Worm (Caenorhabditis elegans) whole organism, L2 larva: ENCODE data around the gene C25E10.11.

ENCODE experiments used
- C34F6.9 ChIP-seq: fragments of 150-350 bp; optimal IDR thresholded peaks from 2 replicates; lab custom pipeline; 2014; ENCODE audit warnings: missing biosample characterization, missing genetic modification characterization
- R02D3.7 ChIP-seq: fragments of 150-350 bp; optimal IDR thresholded peaks from 2 replicates; lab custom pipeline; 2014; ENCODE audit warnings: missing biosample characterization, missing genetic modification characterization
- ZK546.5 ChIP-seq: sonication (generic microtip); optimal IDR thresholded peaks from 2 replicates; lab custom pipeline; 2017; ENCODE audit warnings: missing biosample characterization, missing genetic modification characterization
- alr-1 ChIP-seq: fragments of 150-350 bp; optimal IDR thresholded peaks from 2 replicates; lab custom pipeline; 2014; ENCODE audit warnings: missing biosample characterization, missing genetic modification characterization
- ama-1 ChIP-seq: fragments of 150-350 bp; optimal IDR thresholded peaks from 2 replicates; lab custom pipeline; 2018; ENCODE audit warnings: inconsistent platforms
- blmp-1 ChIP-seq: sonication (generic microtip); optimal IDR thresholded peaks from 2 replicates; lab custom pipeline; 2017; ENCODE audit warnings: missing genetic modification characterization, mild to moderate bottlenecking, missing compliant biosample characterization, antibody characterized with exemption, moderate library complexity; ENCODE audit not compliant: insufficient read depth
- ceh-16 ChIP-seq: fragments of 150-350 bp; optimal IDR thresholded peaks from 2 replicates; lab custom pipeline; 2014; ENCODE audit warnings: missing biosample characterization, missing genetic modification characterization
- ceh-82 ChIP-seq: fragments of 150-350 bp; optimal IDR thresholded peaks from 2 replicates; lab custom pipeline; 2014; ENCODE audit warnings: missing biosample characterization, missing genetic modification characterization
- crh-2 ChIP-seq: sonication (generic microtip); optimal IDR thresholded peaks from 2 replicates; lab custom pipeline; 2017; ENCODE audit warnings: missing biosample characterization, missing genetic modification characterization
- egl-27 ChIP-seq: sonication (generic microtip); optimal IDR thresholded peaks from 3 replicates; lab custom pipeline; 2017; ENCODE audit warnings: missing biosample characterization, missing genetic modification reagents, missing genetic modification characterization
- elt-1 ChIP-seq: fragments of 150-350 bp; optimal IDR thresholded peaks from 2 replicates; lab custom pipeline; 2014; ENCODE audit warnings: missing biosample characterization, missing genetic modification characterization
- elt-3 ChIP-seq: sonication (generic microtip); optimal IDR thresholded peaks from 2 replicates; lab custom pipeline; 2017; ENCODE audit warnings: missing biosample characterization, missing genetic modification characterization
- fos-1 ChIP-seq: fragments of 150-350 bp; optimal IDR thresholded peaks from 2 replicates; lab custom pipeline; 2014; ENCODE audit warnings: missing biosample characterization, missing genetic modification characterization
- lin-11 ChIP-seq: fragments of 150-350 bp; sonication (generic microtip); optimal IDR thresholded peaks from 2 replicates; lab custom pipeline; 2014; ENCODE audit warnings: missing biosample characterization, missing genetic modification characterization, inconsistent platforms, mixed read lengths
- lin-13 ChIP-seq: fragments of 150-350 bp; optimal IDR thresholded peaks from 2 replicates; lab custom pipeline; 2014; ENCODE audit warnings: missing biosample characterization, missing genetic modification reagents, missing genetic modification characterization
- lin-39 ChIP-seq: fragments of 150-350 bp; optimal IDR thresholded peaks from 2 replicates; lab custom pipeline; 2014; ENCODE audit warnings: missing biosample characterization, missing genetic modification reagents, missing genetic modification characterization
- mab-5 ChIP-seq: fragments of 150-350 bp; optimal IDR thresholded peaks from 2 replicates; lab custom pipeline; 2014; ENCODE audit warnings: missing biosample characterization, missing genetic modification characterization
- mbf-1 ChIP-seq: sonication (generic microtip); optimal IDR thresholded peaks from 2 replicates; lab custom pipeline; 2017; ENCODE audit warnings: missing biosample characterization, missing genetic modification characterization
- mdl-1 ChIP-seq, 2 experiments: fragments of 150-350 bp in 1 of 2; sonication (generic microtip) in 1 of 2; optimal IDR thresholded peaks; 2 replicates each; lab custom pipeline; 2017; ENCODE audit warnings: missing biosample characterization in 2 of 2, missing genetic modification characterization in 2 of 2
- nhr-10 ChIP-seq: sonication (generic microtip); optimal IDR thresholded peaks from 2 replicates; lab custom pipeline; 2017; ENCODE audit warnings: missing biosample characterization, missing genetic modification characterization
- nhr-11 ChIP-seq: fragments of 150-350 bp; optimal IDR thresholded peaks from 2 replicates; lab custom pipeline; 2014; ENCODE audit warnings: missing biosample characterization, missing genetic modification characterization
- nhr-12 ChIP-seq: fragments of 150-350 bp; optimal IDR thresholded peaks from 2 replicates; lab custom pipeline; 2014; ENCODE audit warnings: missing biosample characterization, missing genetic modification characterization
- nhr-129 ChIP-seq: fragments of 150-350 bp; optimal IDR thresholded peaks from 2 replicates; lab custom pipeline; 2014; ENCODE audit warnings: missing biosample characterization, missing genetic modification characterization
- nhr-23 ChIP-seq: fragments of 150-350 bp; optimal IDR thresholded peaks from 2 replicates; lab custom pipeline; 2014; ENCODE audit warnings: missing biosample characterization, missing genetic modification reagents, missing genetic modification characterization
- nhr-25 ChIP-seq: fragments of 150-350 bp; sonication (generic microtip); optimal IDR thresholded peaks from 3 replicates; lab custom pipeline; 2014; ENCODE audit warnings: missing biosample characterization, missing genetic modification characterization
- nhr-6 ChIP-seq: fragments of 150-350 bp; optimal IDR thresholded peaks from 2 replicates; lab custom pipeline; 2014; ENCODE audit warnings: missing biosample characterization, missing genetic modification characterization
- nhr-77 ChIP-seq: fragments of 150-350 bp; optimal IDR thresholded peaks from 2 replicates; lab custom pipeline; 2014; ENCODE audit warnings: missing biosample characterization, missing genetic modification characterization
- skn-1 ChIP-seq: sonication (generic microtip); optimal IDR thresholded peaks from 2 replicates; lab custom pipeline; 2017; ENCODE audit warnings: missing biosample characterization, missing genetic modification characterization
- sma-3 ChIP-seq: sonication (generic microtip); optimal IDR thresholded peaks from 2 replicates; lab custom pipeline; 2016; ENCODE audit warnings: missing genetic modification reagents, missing genetic modification characterization, missing compliant biosample characterization
- sma-9 ChIP-seq, 2 experiments: fragments of 150-350 bp in 1 of 2; sonication (generic microtip) in 1 of 2; optimal IDR thresholded peaks; 2 replicates each; lab custom pipeline; 2014 to 2016; ENCODE audit warnings: missing genetic modification characterization in 2 of 2, mild to moderate bottlenecking in 1 of 2, missing biosample characterization in 1 of 2, missing compliant biosample characterization in 1 of 2, missing genetic modification reagents in 1 of 2, moderate library complexity in 1 of 2
- unc-39 ChIP-seq: fragments of 150-350 bp; optimal IDR thresholded peaks from 2 replicates; lab custom pipeline; 2014; ENCODE audit warnings: missing biosample characterization, missing genetic modification characterization
- ztf-1 ChIP-seq: fragments of 200-800 bp; sonication (Bioruptor generic); conservative IDR thresholded peaks from 2 replicates; pipeline ENCODE4 v1.3.6; 2022; ENCODE audit warnings: missing genetic modification characterization, missing compliant biosample characterization
- ztf-11 ChIP-seq: sonication (generic microtip); optimal IDR thresholded peaks from 2 replicates; lab custom pipeline; 2017; ENCODE audit warnings: missing biosample characterization, missing genetic modification characterization
- ztf-4 ChIP-seq: fragments of 150-350 bp; optimal IDR thresholded peaks from 2 replicates; lab custom pipeline; 2014; ENCODE audit warnings: missing biosample characterization, missing genetic modification characterization

The C25E10.11 gene

ce11 chrV:9024713-9025112, 33.8 kb downstream of the C25E10.11 start, which contains the start of gene bus-1:
Gene bus-1, minus strand, starts transcription at chrV:9024813.
- TF ChIP-seq elt-1 (tag; lab: Kevin White, UChicago) (no peak), nhr-129 (tag; lab: Kevin White, UChicago) (no peak), ama-1 (lab: Kevin White, UChicago) (no peak), mdl-1 (tag; optimal IDR thresholded peaks at IDR 0.05; lab: Kevin White, UChicago) (no peak), C34F6.9 (tag; lab: Kevin White, UChicago) (no peak), ztf-11 (tag; lab: Kevin White, UChicago) (no peak), lin-39 (tag; lab: Kevin White, UChicago) (no peak), fos-1 (no peak), sma-3 (no peak), lin-13 (no peak), ZK546.5 (tag; lab: Kevin White, UChicago) (no peak), egl-27 (tag; lab: Kevin White, UChicago) (no peak)

- TF ChIP-seq blmp-1 (tag; lab: Kevin White, UChicago) = no peak
- TF ChIP-seq skn-1 (tag; lab: Kevin White, UChicago) = no peak
- TF ChIP-seq nhr-10 (tag; lab: Kevin White, UChicago) = no peak
- TF ChIP-seq nhr-77 = no peak
- no peak for TF ChIP-seq mbf-1
- TF ChIP-seq egl-27 (tag; lab: Kevin White, UChicago) = no peak
- no peak for TF ChIP-seq ZK546.5 (tag; lab: Kevin White, UChicago)
- TF ChIP-seq sma-9 (GFP tag; optimal IDR thresholded peaks at IDR 0.05; lab: Kevin White, UChicago) = no peak
- no peak for TF ChIP-seq sma-9 (tag; optimal IDR thresholded peaks at IDR 0.05; lab: Kevin White, UChicago)
- TF ChIP-seq R02D3.7 (tag; lab: Kevin White, UChicago) = no peak
- TF ChIP-seq unc-39 (tag; lab: Kevin White, UChicago) = no peak
- TF ChIP-seq ztf-4 = no peak
- TF ChIP-seq nhr-129 (tag; lab: Kevin White, UChicago) = no peak
- TF ChIP-seq lin-13 = no peak
- TF ChIP-seq, all 48 proteins: peak for 0
These were observed 36.4 kb downstream of the C25E10.11 start, which contains the start of gene oac-41 for ce11 chrV:9022078-9022477. Gene oac-41, minus strand, starts transcription at chrV:9022178.

- TF ChIP-seq nhr-77 = no peak
- TF ChIP-seq, all 48 proteins: peak for 0
These were observed 39.7 kb downstream of the C25E10.11 start for ce11 chrV:9018871-9019270.

- TF ChIP-seq lin-11 (no peak), nhr-12 (tag; lab: Kevin White, UChicago) (no peak), sma-9 (GFP tag; optimal IDR thresholded peaks at IDR 0.05; lab: Kevin White, UChicago) (no peak), sma-9 (tag; optimal IDR thresholded peaks at IDR 0.05; lab: Kevin White, UChicago) (no peak), nhr-25 (no peak), crh-2 (tag; lab: Kevin White, UChicago) (no peak), nhr-23 (no peak)
These were observed 42.0 kb downstream of the C25E10.11 start, which contains the start of gene oac-40 for ce11 chrV:9016479-9016878. Gene oac-40, plus strand, starts transcription at chrV:9016779.

- TF ChIP-seq ceh-16 (tag; lab: Kevin White, UChicago) (no peak), nhr-25 (no peak), fos-1 (no peak), alr-1 (tag; lab: Kevin White, UChicago) (no peak), lin-13 (no peak), elt-3 (tag; lab: Kevin White, UChicago) (no peak), nhr-77 (no peak), nhr-11 (tag; lab: Kevin White, UChicago) (no peak), ztf-4 (no peak), sma-9 (GFP tag; optimal IDR thresholded peaks at IDR 0.05; lab: Kevin White, UChicago) (no peak), sma-9 (tag; optimal IDR thresholded peaks at IDR 0.05; lab: Kevin White, UChicago) (no peak), mab-5 (tag; lab: Kevin White, UChicago) (no peak), nhr-6 (tag; lab: Kevin White, UChicago) (no peak), unc-39 (tag; lab: Kevin White, UChicago) (no peak), sma-3 (no peak), nhr-23 (no peak), ceh-82 (tag; lab: Kevin White, UChicago) (no peak), nhr-129 (tag; lab: Kevin White, UChicago) (no peak), ztf-1 (GFP tag; lab: Robert Waterston, UW) (no peak), nhr-10 (tag; lab: Kevin White, UChicago) (no peak)
These were observed 43.0 kb downstream of the C25E10.11 start, which contains the start of gene srt-18 for ce11 chrV:9015540-9015939. Gene srt-18, minus strand, starts transcription at chrV:9015640.
